Fruit fly (Drosophila melanogaster) whole organism, wandering third instar larva: ENCODE data around the gene CG15200.

ENCODE experiments used
- OdsH ChIP-seq: fragments of 200-800 bp; sonication (Bioruptor generic); optimal IDR thresholded peaks from 2 replicates; lab custom pipeline; 2016; ENCODE audit warnings: missing biosample characterization, mild to moderate bottlenecking, missing genetic modification characterization
- pan ChIP-seq: fragments of >200 bp; optimal IDR thresholded peaks from 2 replicates; lab custom pipeline; 2017
- psq ChIP-seq: fragments of 200-800 bp; sonication (Bioruptor generic); optimal IDR thresholded peaks from 3 replicates; lab custom pipeline; 2017; ENCODE audit warnings: missing biosample characterization, mild to moderate bottlenecking, missing genetic modification characterization, moderate library complexity

DNA sequence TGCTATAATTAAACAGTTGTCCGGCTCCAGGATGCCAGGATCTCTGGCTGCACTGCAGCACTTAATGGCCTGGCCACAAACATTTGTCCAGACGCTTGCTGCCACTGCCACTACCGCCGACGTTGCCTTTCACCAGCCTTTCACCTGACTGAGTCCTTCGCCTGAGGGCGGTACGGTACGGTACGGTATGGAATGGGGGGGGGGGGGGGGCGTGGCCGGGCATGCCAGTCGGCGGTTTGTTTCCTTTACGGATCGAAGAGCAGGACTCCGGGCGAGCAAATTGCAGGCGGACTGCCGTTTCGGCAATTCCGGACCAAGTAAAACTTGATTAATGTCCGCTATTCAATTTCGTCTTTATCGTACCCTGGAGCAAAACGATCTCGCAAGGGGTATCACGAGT lies 20.4 kb downstream of the CG15200 start:
- TF ChIP-seq OdsH (GFP tag; lab: Kevin White, UChicago) (no peak), psq (GFP tag; lab: Kevin White, UChicago) (no peak), pan (lab: Kevin White, UChicago) (no peak)
